Worm (Caenorhabditis elegans) whole organism, L4/young adult: Measurements from ENCODE around the gene C47E12.2.

Experiments
- W03F9.2 ChIP-seq: fragments of 150-350 bp; optimal IDR thresholded peaks from 2 replicates; lab custom pipeline; 2014; ENCODE audit warnings: missing biosample characterization, missing genetic modification characterization
- him-1 ChIP-seq: sonication (generic microtip); optimal IDR thresholded peaks from 2 replicates; lab custom pipeline; 2016; ENCODE audit warnings: missing genotype, missing genetic modification reagents, missing genetic modification characterization, missing compliant biosample characterization

ce11 chrIV:9963945-9964344 is 39.4 kb downstream of the C47E12.2 start, which contains the start of gene T13H10.2:
- TF ChIP-seq him-1 (tag; lab: Kevin White, UChicago) (no peak), W03F9.2 (tag; lab: Kevin White, UChicago) (no peak)
